Fruit fly (Drosophila melanogaster) whole organism, wandering third instar larva: Measurements from ENCODE around the gene Hat1.

Experiments used
- Abd-B ChIP-seq: fragments of >200 bp; optimal IDR thresholded peaks from 2 replicates; lab custom pipeline; 2017; ENCODE audit warnings: missing biosample characterization, missing genetic modification characterization
- Myc ChIP-seq: fragments of >200 bp; optimal IDR thresholded peaks from 2 replicates; lab custom pipeline; 2017
- N ChIP-seq: fragments of >200 bp; optimal IDR thresholded peaks from 2 replicates; lab custom pipeline; 2018; ENCODE audit warnings: missing biosample characterization, missing external identifiers, missing genetic modification characterization
- ey ChIP-seq: fragments of 200-800 bp; sonication (Bioruptor generic); optimal IDR thresholded peaks from 2 replicates; lab custom pipeline; 2016; ENCODE audit warnings: missing biosample characterization, missing genetic modification characterization
- pan ChIP-seq: fragments of >200 bp; optimal IDR thresholded peaks from 2 replicates; lab custom pipeline; 2017
- woc ChIP-seq: sonication (Bioruptor generic); optimal IDR thresholded peaks from 2 replicates; lab custom pipeline; 2016; ENCODE audit warnings: missing biosample characterization, mild to moderate bottlenecking, missing genetic modification characterization

DNA sequence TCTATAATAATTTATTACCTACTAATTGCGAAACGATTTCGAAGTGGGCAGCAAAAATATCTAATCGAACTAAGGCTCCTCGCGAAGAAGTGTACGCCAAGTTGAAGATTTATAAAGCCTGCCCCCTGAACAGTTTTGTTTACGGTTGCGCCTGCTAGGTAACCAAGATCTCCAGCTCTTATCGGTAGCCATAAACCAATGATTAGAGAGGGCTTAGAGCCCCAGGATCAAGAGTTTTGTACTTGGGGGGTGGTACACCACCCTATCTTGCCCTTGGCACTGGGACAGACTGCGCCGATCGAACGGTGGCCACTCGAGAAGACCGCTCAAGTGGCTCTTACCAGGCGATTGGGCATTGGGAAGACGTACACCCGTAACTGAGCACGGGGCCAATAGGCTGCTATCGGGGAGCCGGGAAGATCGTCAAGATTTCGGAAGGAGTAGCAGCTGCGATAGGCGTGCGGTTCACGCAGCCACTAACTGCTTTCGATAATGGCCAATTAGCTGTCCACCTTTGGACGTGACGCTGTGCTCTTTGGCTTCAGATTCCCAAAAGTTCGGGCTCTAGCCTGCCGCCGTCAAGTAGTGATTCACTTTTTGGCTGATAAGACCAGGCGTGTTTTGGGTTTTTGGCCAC lies 43.3 kb upstream of the Hat1 start:
- no peak for TF ChIP-seq Myc (lab: Kevin White, UChicago)
- TF ChIP-seq woc (GFP tag; lab: Kevin White, UChicago), result no peak
- TF ChIP-seq N (GFP tag; lab: Kevin White, UChicago), result no peak
- no peak for TF ChIP-seq pan
- TF ChIP-seq ey (GFP tag; lab: Kevin White, UChicago), result no peak
- TF ChIP-seq Abd-B, result no peak
